Fruit fly (Drosophila melanogaster): ENCODE measurements around the gene CG13384.

CG13384 gene

dm6 chr2L:8361204-8361952 is 22.9 kb upstream of the CG13384 start:
- TF ChIP-seq usp (GFP tag; optimal IDR thresholded peaks at IDR 0.05) (no peak), Dll (optimal IDR thresholded peaks at IDR 0.05) (no peak), EcR (GFP tag; optimal IDR thresholded peaks at IDR 0.05) (no peak), psq (optimal IDR thresholded peaks at IDR 0.05) (no peak), CG8478 (optimal IDR thresholded peaks at IDR 0.05) (no peak)

DNA sequence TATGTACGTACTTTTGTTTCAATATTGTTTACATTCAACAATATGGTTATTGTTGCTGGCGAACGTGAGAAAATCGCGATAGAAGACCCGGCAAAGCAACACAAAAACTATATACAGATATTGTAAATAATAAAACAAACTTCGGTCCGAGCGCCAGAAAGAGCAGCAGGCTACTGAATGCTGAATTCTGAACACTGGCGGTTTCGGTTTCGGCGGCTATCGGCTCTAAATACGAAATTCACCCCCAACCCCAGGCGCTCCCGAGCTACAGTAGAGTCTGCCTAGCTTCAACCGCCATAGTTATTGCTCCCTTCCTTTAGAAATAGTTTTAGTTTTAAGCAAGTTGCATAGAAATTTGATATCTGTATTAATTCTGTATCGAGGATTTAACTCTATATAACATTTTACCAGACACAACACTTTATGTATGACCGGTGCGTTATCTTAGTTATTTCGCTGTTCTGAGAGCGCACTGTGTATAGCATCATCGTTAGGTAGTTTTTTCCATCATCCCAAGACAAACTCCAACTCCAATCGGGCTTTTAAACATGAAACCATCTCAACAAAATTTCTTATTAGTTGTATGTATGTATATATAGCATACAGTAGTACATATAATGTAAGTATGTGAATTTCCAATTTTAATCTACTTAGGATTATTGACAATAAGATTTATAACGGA is 21.8 kb upstream of the CG13384 start, which contains the start of gene CG7627:
Gene CG7627 (minus strand): TSS at position 197 of the 682 bp plus-strand sequence.
- TF ChIP-seq EcR (GFP tag; optimal IDR thresholded peaks at IDR 0.05) (no peak), psq (optimal IDR thresholded peaks at IDR 0.05) (no peak), Dll (optimal IDR thresholded peaks at IDR 0.05) (no peak), pan (optimal IDR thresholded peaks at IDR 0.05) (no peak), CG8478 (optimal IDR thresholded peaks at IDR 0.05) (no peak), usp (GFP tag; optimal IDR thresholded peaks at IDR 0.05) (no peak)

DNA sequence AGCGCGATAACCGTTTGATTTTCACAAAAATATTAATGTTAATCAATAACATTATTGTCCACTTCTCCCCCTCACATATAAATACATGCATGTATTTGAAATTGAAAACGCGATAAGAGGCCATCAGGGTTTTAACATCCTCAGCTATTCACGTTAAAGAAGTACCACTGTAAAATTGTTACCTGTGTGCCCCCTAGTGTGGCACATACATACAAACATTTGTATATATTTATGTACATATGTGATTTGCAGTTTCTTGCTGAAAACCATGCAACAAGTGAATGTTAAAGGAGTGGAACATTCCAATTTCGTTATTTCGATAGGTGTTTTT is 21.3 kb upstream of the CG13384 start:
- TF ChIP-seq pan (optimal IDR thresholded peaks at IDR 0.05), result no peak
- TF ChIP-seq Dll (optimal IDR thresholded peaks at IDR 0.05), result no peak
- TF ChIP-seq CG8478 (optimal IDR thresholded peaks at IDR 0.05), result no peak
- no peak for TF ChIP-seq psq (optimal IDR thresholded peaks at IDR 0.05)
- no peak for TF ChIP-seq EcR (GFP tag; optimal IDR thresholded peaks at IDR 0.05)
- no peak for TF ChIP-seq usp (GFP tag; optimal IDR thresholded peaks at IDR 0.05)

DNA sequence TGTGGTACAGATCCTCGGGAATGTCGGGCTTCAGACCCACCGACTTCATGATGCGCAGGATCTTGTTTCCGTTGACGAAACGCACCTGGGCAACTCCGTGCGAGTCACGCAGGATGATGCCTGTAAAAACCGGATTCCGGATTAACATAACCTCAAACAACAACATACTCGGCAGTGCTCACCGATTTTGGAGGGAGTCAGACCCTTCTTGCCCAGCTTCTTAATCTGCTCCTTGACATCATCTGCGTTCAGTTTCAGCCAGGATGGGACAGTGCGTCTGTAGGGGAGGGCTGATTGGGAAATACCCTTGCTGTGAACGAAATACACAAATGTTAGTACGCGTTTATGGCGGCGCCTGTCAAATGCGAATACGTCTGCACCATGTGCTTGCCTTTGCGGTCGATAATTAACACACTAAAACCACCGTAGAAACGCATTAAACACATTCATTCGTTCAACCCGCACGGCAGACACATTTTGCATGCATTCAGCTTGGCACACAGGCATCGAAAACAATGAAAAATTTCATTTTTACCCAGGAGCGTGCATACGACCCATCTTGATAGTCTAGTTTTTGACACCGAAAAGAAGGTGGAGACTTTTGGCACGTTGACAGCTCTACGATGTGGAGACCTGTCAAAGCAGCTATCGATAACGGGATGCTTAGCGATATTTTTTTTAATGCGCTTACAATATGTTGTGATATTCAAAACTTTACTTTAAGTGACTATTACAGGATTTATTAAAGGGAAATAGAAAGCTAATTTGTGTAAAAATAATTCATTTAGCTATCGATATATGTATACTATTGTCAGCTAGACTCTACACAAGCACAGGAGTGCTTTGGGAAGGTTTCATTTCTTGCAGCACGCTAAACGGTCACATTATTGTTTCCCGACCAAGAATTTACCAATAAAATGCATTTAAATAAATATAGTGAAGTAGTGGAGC is 20.0 kb upstream of the CG13384 start, which contains the start of the genes RpS13 and CSN8:
Gene RpS13 (minus strand): TSS at position 657 of the 951 bp plus-strand sequence.
Gene CSN8 (plus strand): TSS at position 850 of the 951 bp plus-strand sequence.
- TF ChIP-seq EcR (GFP tag; optimal IDR thresholded peaks at IDR 0.05) (no peak), usp (GFP tag; optimal IDR thresholded peaks at IDR 0.05) (no peak), pan (optimal IDR thresholded peaks at IDR 0.05) (no peak), Dll (optimal IDR thresholded peaks at IDR 0.05) (no peak), CG8478 (optimal IDR thresholded peaks at IDR 0.05) (no peak), psq (optimal IDR thresholded peaks at IDR 0.05) (no peak)

DNA sequence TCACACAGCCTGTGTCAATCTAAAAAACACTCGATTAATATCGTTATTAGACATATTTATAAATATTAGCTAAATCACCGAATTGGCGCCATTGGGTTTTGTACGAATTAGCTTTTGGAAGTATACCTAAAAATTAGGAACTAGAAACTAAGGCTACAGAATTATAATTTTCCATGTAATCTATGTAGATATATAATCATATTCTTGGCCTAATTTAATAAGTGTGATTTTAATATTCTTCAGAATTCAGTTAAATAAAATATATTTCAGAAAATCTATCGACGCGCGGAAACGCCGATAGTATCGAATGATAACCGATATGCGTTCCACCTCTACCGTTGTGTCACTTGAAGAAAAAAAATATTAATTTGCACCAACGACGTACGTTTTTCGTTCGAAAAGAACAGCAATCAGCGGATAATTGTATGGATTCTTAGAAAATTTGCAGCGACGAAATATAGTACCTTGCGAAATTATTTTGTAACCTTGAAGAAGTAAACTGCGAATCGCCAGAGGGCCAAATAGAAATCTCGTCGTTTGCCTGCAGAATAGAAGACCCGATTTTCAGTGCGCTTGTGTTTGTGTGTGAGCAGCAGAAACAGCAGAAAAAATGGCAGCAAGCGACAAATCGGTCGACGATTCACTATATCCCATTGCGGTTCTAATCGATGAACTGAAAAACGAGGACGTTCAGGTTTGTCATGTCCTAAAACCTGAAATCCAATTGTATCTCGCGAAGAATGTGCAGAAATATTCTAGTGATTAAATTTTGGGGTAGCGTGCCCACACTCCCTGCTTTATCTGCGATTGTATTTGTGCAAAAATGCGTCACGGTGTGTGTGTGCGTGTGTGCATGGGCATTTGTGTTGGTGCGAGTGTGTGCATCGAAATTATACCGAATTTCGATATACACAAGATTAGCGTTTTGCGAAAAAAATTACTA is 18.3 kb upstream of the CG13384 start, which contains the start of gene Pp2A-29B:
Gene Pp2A-29B (plus strand): TSS at position 338 of the 943 bp plus-strand sequence.
- TF ChIP-seq psq (optimal IDR thresholded peaks at IDR 0.05) (no peak), CG8478 (optimal IDR thresholded peaks at IDR 0.05) (no peak), pan (optimal IDR thresholded peaks at IDR 0.05) (no peak), EcR (GFP tag; optimal IDR thresholded peaks at IDR 0.05) (no peak), usp (GFP tag; optimal IDR thresholded peaks at IDR 0.05) (no peak), Dll (optimal IDR thresholded peaks at IDR 0.05) (no peak)

DNA sequence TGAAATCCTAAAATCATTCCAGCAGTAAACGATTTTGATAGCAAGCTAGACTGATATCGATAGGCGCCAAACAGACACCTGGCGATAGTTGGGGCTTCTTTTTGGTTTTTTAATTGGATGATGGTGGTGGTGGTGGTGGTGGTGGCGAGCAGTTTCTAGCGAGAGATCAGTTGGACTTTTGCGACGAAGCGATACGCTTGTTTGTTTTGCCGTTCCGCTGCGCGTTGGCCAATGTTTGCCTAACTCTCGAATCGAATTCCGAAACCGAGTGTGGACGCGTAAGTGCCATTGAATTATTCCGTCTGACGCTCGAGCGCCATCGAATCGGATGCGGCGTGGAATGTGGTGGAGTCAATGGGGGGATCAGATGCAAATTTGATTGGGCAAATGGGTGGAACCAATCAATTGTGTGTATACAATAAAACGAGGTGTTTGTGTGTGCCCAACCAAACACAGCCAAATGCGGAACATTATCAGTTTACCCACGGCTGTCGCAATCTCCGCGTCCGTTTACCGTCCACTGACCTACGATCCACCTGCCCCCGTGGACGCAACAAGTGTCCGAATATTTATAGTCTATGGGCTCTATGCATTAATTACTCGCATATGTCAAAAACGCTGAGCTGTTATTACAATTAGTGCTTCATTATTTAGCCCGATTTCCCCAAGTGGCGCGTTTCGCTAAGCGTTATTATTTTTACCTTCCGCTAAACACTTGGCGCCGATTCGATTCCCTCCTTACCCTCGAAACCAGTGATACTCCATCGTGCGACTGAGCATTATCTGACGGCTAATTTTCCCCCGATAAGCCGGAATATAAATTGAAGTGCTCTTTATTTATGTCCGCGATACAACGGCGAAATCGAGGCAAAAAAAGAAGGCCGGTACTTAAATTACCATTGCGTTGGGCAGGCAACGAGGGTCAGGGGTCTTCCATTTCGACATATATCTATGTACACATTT is 13.6 kb upstream of the CG13384 start, which contains the start of gene CG17292:
Gene CG17292 (plus strand): TSS at position 91 of the 963 bp plus-strand sequence.
- TF ChIP-seq usp (GFP tag; optimal IDR thresholded peaks at IDR 0.05), result no peak
- TF ChIP-seq pan (optimal IDR thresholded peaks at IDR 0.05), result no peak
- no peak for TF ChIP-seq EcR (GFP tag; optimal IDR thresholded peaks at IDR 0.05)

dm6 chr2L:8371354-8371937 is 12.8 kb upstream of the CG13384 start:
- TF ChIP-seq Dll (optimal IDR thresholded peaks at IDR 0.05), result no peak
- TF ChIP-seq psq (optimal IDR thresholded peaks at IDR 0.05), result no peak
- TF ChIP-seq EcR (GFP tag; optimal IDR thresholded peaks at IDR 0.05), result no peak
- no peak for TF ChIP-seq pan (optimal IDR thresholded peaks at IDR 0.05)
- TF ChIP-seq usp (GFP tag; optimal IDR thresholded peaks at IDR 0.05), result no peak

DNA sequence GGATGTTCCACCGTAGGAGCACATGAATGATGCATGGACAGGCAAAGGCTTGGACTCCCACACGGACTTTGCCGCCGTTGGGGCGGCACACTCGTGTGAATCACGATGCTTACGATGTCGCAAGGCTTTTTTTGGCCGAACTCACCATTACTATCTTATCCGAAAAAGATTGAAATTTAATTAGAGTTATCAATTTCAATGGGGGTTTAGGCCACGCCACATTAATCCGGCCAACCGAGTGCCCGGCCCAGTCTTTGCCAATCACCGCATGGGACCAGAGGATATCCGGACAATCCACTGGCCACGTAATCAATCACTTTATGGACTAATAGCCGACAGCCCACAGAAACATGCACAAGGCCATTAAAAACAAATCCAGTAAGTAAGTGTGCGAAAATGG is 12.0 kb upstream of the CG13384 start:
- no peak for TF ChIP-seq pan (optimal IDR thresholded peaks at IDR 0.05)
- TF ChIP-seq Dll (optimal IDR thresholded peaks at IDR 0.05), result no peak
- no peak for TF ChIP-seq CG8478 (optimal IDR thresholded peaks at IDR 0.05)
- TF ChIP-seq EcR (GFP tag; optimal IDR thresholded peaks at IDR 0.05), result no peak
- TF ChIP-seq psq (optimal IDR thresholded peaks at IDR 0.05), result no peak
- TF ChIP-seq usp (GFP tag; optimal IDR thresholded peaks at IDR 0.05), result no peak

- no peak for TF ChIP-seq Dll (optimal IDR thresholded peaks at IDR 0.05)
These were observed 10.0 kb upstream of the CG13384 start, which contains the start of gene Wdr82 for dm6 chr2L:8374235-8374634. TSS of gene Wdr82 (plus strand) at chr2L:8374461.

Measured in whole organism.